Worm (Caenorhabditis elegans): ENCODE data around the gene npp-27.

npp-27 gene

DNA sequence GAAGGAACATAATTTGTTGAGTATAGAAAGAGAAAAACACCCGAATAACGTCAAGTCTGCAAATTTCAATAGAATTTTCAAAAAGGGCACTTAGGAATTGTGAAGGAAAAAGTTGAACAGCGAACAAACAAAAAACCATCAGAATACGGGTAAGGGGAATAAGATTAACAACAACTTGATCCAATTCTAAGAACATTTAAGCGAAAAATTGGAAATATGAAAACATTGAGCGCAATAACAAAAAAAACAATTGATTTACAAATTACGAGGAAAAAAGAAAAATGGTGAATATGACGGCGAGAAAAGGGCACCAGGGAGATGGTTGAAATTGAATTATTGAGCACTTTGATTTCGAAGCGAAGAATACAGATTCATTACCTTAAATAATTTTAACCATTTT is 6.9 kb upstream of the npp-27 start:
- TF ChIP-seq hpl-2 (GFP tag; optimal IDR thresholded peaks at IDR 0.05): no peak
- TF ChIP-seq skn-1 (tag; optimal IDR thresholded peaks at IDR 0.05): no peak
- no peak for TF ChIP-seq sup-37 (GFP tag; optimal IDR thresholded peaks at IDR 0.05)
- TF ChIP-seq ceh-88 (GFP tag; IDR thresholded peaks at IDR 0.05): no peak
- no peak for TF ChIP-seq zag-1 (tag; optimal IDR thresholded peaks at IDR 0.05)
- no peak for TF ChIP-seq lin-35 (GFP tag; optimal IDR thresholded peaks at IDR 0.05)
- TF ChIP-seq alr-1 (tag; optimal IDR thresholded peaks at IDR 0.05; ENCODE audit: borderline replicate concordance): no peak

DNA sequence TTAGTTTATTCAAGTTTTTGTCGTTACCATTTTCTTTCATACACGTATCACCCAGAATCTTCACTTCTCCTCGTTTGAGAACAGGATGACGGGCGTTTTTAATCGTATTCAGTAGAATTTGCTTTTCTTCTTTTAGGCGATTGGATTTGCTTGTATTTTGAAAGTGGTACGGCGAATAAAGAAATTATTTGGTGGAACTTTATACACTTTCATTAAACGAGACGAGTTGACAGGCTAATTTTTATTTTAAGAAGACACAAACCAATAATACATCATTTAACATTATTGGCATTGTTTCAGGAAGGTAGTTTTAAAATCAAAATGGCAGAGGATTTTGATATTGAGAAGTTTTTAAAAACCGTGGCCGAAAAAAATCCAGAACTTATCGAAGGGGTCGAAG is 4.9 kb upstream of the npp-27 start, which contains the start of gene C49H3.4:
C49H3.4 (plus strand) TSS at position 301 of the 400 bp plus-strand sequence.
- TF ChIP-seq unc-86 (tag; optimal IDR thresholded peaks at IDR 0.05): no peak
- no peak for TF ChIP-seq efl-1 (optimal IDR thresholded peaks at IDR 0.05)
- TF ChIP-seq efl-1 (GFP tag; optimal IDR thresholded peaks at IDR 0.05 in 1 of 2): peak in 1 of 2 experiments; percentile 71

DNA sequence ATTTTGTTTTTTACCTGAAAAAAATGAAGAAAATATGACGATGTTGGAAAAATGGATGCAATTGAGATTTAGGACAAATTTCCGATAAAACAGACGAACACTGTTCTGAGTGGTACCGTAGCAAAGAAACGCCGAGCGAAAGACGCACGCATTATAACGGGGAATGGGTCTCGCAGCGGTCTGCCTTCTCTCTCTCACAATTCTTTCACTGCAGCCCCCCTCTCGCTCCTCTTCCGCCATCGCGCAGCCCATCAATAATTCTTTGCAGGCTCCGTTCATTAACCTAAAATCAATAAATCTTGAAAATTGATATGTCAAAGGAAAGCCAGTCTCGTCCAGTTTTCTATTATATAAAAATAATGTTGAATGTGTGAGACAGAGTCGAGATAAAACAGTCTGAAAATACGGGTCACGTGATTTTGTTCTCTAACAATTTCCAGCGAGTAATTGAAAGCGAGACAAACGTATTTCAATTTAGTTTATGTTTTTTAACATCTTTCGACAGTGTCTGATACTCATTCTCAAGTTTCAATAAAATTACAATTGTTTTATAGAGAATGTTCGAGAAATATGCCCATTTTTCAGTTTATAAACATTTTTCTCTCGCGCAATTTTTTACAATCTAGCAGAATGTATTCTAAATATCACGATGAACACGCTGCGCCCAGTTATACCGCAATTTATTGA is 449 bp downstream of the npp-27 start:
- TF ChIP-seq mep-1 (tag; optimal IDR thresholded peaks at IDR 0.05) (peak; percentile 53), zag-1 (tag; optimal IDR thresholded peaks at IDR 0.05) (no peak), ztf-11 (tag; optimal IDR thresholded peaks at IDR 0.05) (no peak), tlp-1 (tag; optimal IDR thresholded peaks at IDR 0.05) (no peak), nhr-47 (tag; optimal IDR thresholded peaks at IDR 0.05) (peak; percentile 34), isw-1 (GFP tag; IDR thresholded peaks at IDR 0.05) (no peak; the same call in 1 of the 2 replicates), nhr-11 (tag; optimal IDR thresholded peaks at IDR 0.05) (no peak), nhr-90 (tag; optimal IDR thresholded peaks at IDR 0.05; ENCODE audit: poor library complexity) (no peak), jun-1 (tag; optimal IDR thresholded peaks at IDR 0.05) (no peak), swsn-7 (tag; optimal IDR thresholded peaks at IDR 0.05) (peak; percentile 20), blmp-1 (tag; optimal IDR thresholded peaks at IDR 0.05) (no peak), lin-14 (GFP tag; optimal IDR thresholded peaks at IDR 0.05) (peak; percentile 49), xbp-1 (tag; optimal IDR thresholded peaks at IDR 0.05) (no peak), sox-4 (tag; optimal IDR thresholded peaks at IDR 0.05) (no peak), lin-35 (GFP tag; optimal IDR thresholded peaks at IDR 0.05) (peak; percentile 3 to 23), lir-3 (tag; optimal IDR thresholded peaks at IDR 0.05; ENCODE audit: poor library complexity) (no peak), nhr-71 (tag; optimal IDR thresholded peaks at IDR 0.05) (peak; percentile 38), ztf-4 (tag; optimal IDR thresholded peaks at IDR 0.05) (no peak), mef-2 (tag; optimal IDR thresholded peaks at IDR 0.05) (no peak), dpl-1 (GFP tag; optimal IDR thresholded peaks at IDR 0.05) (no peak), efl-1 (optimal IDR thresholded peaks at IDR 0.05) (peak in 1 of 2 experiments; percentile 32), efl-1 (GFP tag; optimal IDR thresholded peaks at IDR 0.05 in 1 of 2) (peak; percentile 9 to 92), nhr-19 (GFP tag; conservative IDR thresholded peaks at IDR 0.05) (no peak), tbx-2 (tag; optimal IDR thresholded peaks at IDR 0.05) (peak; percentile 3), mdl-1 (tag; optimal IDR thresholded peaks at IDR 0.05) (peak in 1 of 2 experiments; percentile 13), snu-23 (GFP tag; optimal IDR thresholded peaks at IDR 0.05) (peak; percentile 37), nhr-237 (tag; optimal IDR thresholded peaks at IDR 0.05) (no peak), lsy-2 (tag; optimal IDR thresholded peaks at IDR 0.05) (peak; percentile 18 to 51), ceh-82 (tag; optimal IDR thresholded peaks at IDR 0.05) (no peak), pqm-1 (tag; optimal IDR thresholded peaks at IDR 0.05) (no peak), ceh-63 (GFP tag; optimal IDR thresholded peaks at IDR 0.05) (no peak), egl-13 (tag; optimal IDR thresholded peaks at IDR 0.05) (peak; percentile 41)
